Worm (Caenorhabditis elegans): Measurements from ENCODE around the gene K03D3.2.

- TF ChIP-seq flt-1 (GFP tag; IDR thresholded peaks at IDR 0.05) (no peak), hmg-4 (GFP tag; optimal IDR thresholded peaks at IDR 0.05) (no peak), ama-1 (optimal IDR thresholded peaks at IDR 0.05) (no peak), hmbx-1 (tag; optimal IDR thresholded peaks at IDR 0.05) (no peak), hnd-1 (tag; optimal IDR thresholded peaks at IDR 0.05) (no peak), ceh-36 (tag; optimal IDR thresholded peaks at IDR 0.05) (no peak), ets-7 (tag; optimal IDR thresholded peaks at IDR 0.05) (no peak), B0310.2 (tag; optimal IDR thresholded peaks at IDR 0.05) (no peak)
Observed at ce11 chrIV:16332585-16332984, 4.2 kb upstream of the K03D3.2 start, which contains the start of gene srz-71.
